Worm (Caenorhabditis elegans): Measurements from ENCODE around the gene F53H1.4.

The F53H1.4 gene

ce11 chrIV:1359125-1359524 is 49.2 kb downstream of the F53H1.4 start, which contains the start of gene col-105:
Gene col-105, minus strand, starts transcription at chrIV:1359225.
- no peak for TF ChIP-seq unc-55 (GFP tag; optimal IDR thresholded peaks at IDR 0.05)
- no peak for TF ChIP-seq nhr-11 (tag; optimal IDR thresholded peaks at IDR 0.05)
- TF ChIP-seq ceh-48 (tag; optimal IDR thresholded peaks at IDR 0.05): no peak
- no peak for TF ChIP-seq fkh-10 (GFP tag; optimal IDR thresholded peaks at IDR 0.05)
- no peak for TF ChIP-seq unc-42 (tag; optimal IDR thresholded peaks at IDR 0.05)

ce11 chrIV:1361616-1362228 is 51.8 kb downstream of the F53H1.4 start:
- TF ChIP-seq ceh-19 (GFP tag; optimal IDR thresholded peaks at IDR 0.05) (peak; percentile 1), pat-9 (tag; optimal IDR thresholded peaks at IDR 0.05) (no peak), unc-55 (GFP tag; optimal IDR thresholded peaks at IDR 0.05) (peak; percentile 40), rnt-1 (tag; optimal IDR thresholded peaks at IDR 0.05) (peak; percentile 10), hlh-13 (GFP tag; optimal IDR thresholded peaks at IDR 0.05) (no peak), ceh-18 (tag; optimal IDR thresholded peaks at IDR 0.05) (peak; percentile 34), nfya-1 (tag; optimal IDR thresholded peaks at IDR 0.05) (peak; percentile 29)

- no peak for TF ChIP-seq tbx-7 (tag; optimal IDR thresholded peaks at IDR 0.05)
- TF ChIP-seq pros-1 (tag; optimal IDR thresholded peaks at IDR 0.05): no peak
- no peak for TF ChIP-seq dmd-4 (tag; optimal IDR thresholded peaks at IDR 0.05; ENCODE audit: borderline replicate concordance)
- no peak for TF ChIP-seq nhr-232 (tag; optimal IDR thresholded peaks at IDR 0.05)
- no peak for TF ChIP-seq ztf-16 (tag; optimal IDR thresholded peaks at IDR 0.05)
- no peak for TF ChIP-seq sox-2 (GFP tag; IDR thresholded peaks at IDR 0.05)
- TF ChIP-seq gmeb-2 (tag; optimal IDR thresholded peaks at IDR 0.05): no peak
- no peak for TF ChIP-seq npax-4 (tag; optimal IDR thresholded peaks at IDR 0.05)
- no peak for TF ChIP-seq pat-9 (tag; optimal IDR thresholded peaks at IDR 0.05)
- no peak for TF ChIP-seq mec-3 (tag; optimal IDR thresholded peaks at IDR 0.05; ENCODE audit: borderline replicate concordance)
- TF ChIP-seq syd-9 (tag; optimal IDR thresholded peaks at IDR 0.05): no peak
- TF ChIP-seq elt-2 (tag; optimal IDR thresholded peaks at IDR 0.05): no peak
- TF ChIP-seq ceh-30 (tag; optimal IDR thresholded peaks at IDR 0.05): no peak
- no peak for TF ChIP-seq ahr-1 (tag; optimal IDR thresholded peaks at IDR 0.05)
- TF ChIP-seq pag-3 (tag; optimal IDR thresholded peaks at IDR 0.05; ENCODE audit: borderline replicate concordance): no peak
- no peak for TF ChIP-seq fax-1 (tag; optimal IDR thresholded peaks at IDR 0.05)
- TF ChIP-seq ttx-3 (tag; optimal IDR thresholded peaks at IDR 0.05): no peak
These were observed 55.8 kb downstream of the F53H1.4 start for ce11 chrIV:1365771-1366170.

ce11 chrIV:1367041-1367440 is 57.1 kb downstream of the F53H1.4 start:
- no peak for TF ChIP-seq hlh-30 (tag; optimal IDR thresholded peaks at IDR 0.05; ENCODE audit: insufficient read depth)

- no peak for TF ChIP-seq ceh-34 (tag; optimal IDR thresholded peaks at IDR 0.05)
- TF ChIP-seq F13H6.1 (tag; optimal IDR thresholded peaks at IDR 0.05): peak; percentile 5
- no peak for TF ChIP-seq fax-1 (tag; optimal IDR thresholded peaks at IDR 0.05)
- no peak for TF ChIP-seq Y22D7AL.16 (tag; optimal IDR thresholded peaks at IDR 0.05)
- peak; percentile 3 for TF ChIP-seq rnt-1 (tag; optimal IDR thresholded peaks at IDR 0.05)
- no peak for TF ChIP-seq pqm-1 (tag; optimal IDR thresholded peaks at IDR 0.05)
These were observed 61.3 kb downstream of the F53H1.4 start for ce11 chrIV:1371300-1371699.

ce11 chrIV:1375289-1375688 is 65.3 kb downstream of the F53H1.4 start:
- TF ChIP-seq elt-4 (tag; optimal IDR thresholded peaks at IDR 0.05) (no peak), ets-4 (tag; optimal IDR thresholded peaks at IDR 0.05) (no peak), pros-1 (tag; optimal IDR thresholded peaks at IDR 0.05) (no peak), zip-5 (tag; optimal IDR thresholded peaks at IDR 0.05) (no peak), sdc-2 (tag; optimal IDR thresholded peaks at IDR 0.05) (no peak), C38D4.7 (GFP tag; optimal IDR thresholded peaks at IDR 0.05) (no peak), ceh-2 (tag; optimal IDR thresholded peaks at IDR 0.05) (no peak), unc-55 (GFP tag; optimal IDR thresholded peaks at IDR 0.05) (no peak), pqm-1 (tag; optimal IDR thresholded peaks at IDR 0.05) (no peak), pat-9 (tag; optimal IDR thresholded peaks at IDR 0.05) (no peak), ama-1 (optimal IDR thresholded peaks at IDR 0.05) (no peak), T23F11.4 (GFP tag; optimal IDR thresholded peaks at IDR 0.05) (no peak), ceh-22 (tag; optimal IDR thresholded peaks at IDR 0.05) (no peak), unc-86 (tag; optimal IDR thresholded peaks at IDR 0.05) (no peak), tbx-2 (tag; optimal IDR thresholded peaks at IDR 0.05) (no peak), ceh-18 (tag; optimal IDR thresholded peaks at IDR 0.05) (no peak), pag-3 (tag; optimal IDR thresholded peaks at IDR 0.05; ENCODE audit: borderline replicate concordance) (no peak), ahr-1 (tag; optimal IDR thresholded peaks at IDR 0.05) (no peak), gmeb-2 (tag; optimal IDR thresholded peaks at IDR 0.05) (no peak), ceh-45 (GFP tag; IDR thresholded peaks at IDR 0.05) (no peak)

All from whole organism, late embryonic.